Fruit fly (Drosophila melanogaster) whole organism, prepupa: ENCODE measurements around the gene CG32249.

ENCODE experiments used
- Blimp-1 ChIP-seq: fragments of 200-800 bp; sonication (Bioruptor generic); optimal IDR thresholded peaks from 3 replicates; lab custom pipeline; 2017; ENCODE audit warnings: missing biosample characterization, missing genetic modification characterization, mild to moderate bottlenecking, moderate library complexity, missing genetic modification reagents
- CG10669 ChIP-seq: fragments of 200-800 bp; sonication (Bioruptor generic); optimal IDR thresholded peaks from 3 replicates; lab custom pipeline; 2018; ENCODE audit warnings: missing biosample characterization, mild to moderate bottlenecking, missing genetic modification characterization, moderate library complexity
- CG11294 ChIP-seq: fragments of 200-800 bp; sonication (Bioruptor generic); IDR thresholded peaks from 2 replicates; pipeline ENCODE4 v1.3.6; 2022; ENCODE audit warnings: missing biosample characterization, missing genetic modification characterization
- CG15336 ChIP-seq: fragments of 200-800 bp; sonication (Bioruptor generic); IDR thresholded peaks from 2 replicates; pipeline ENCODE4 v1.3.6; 2022; ENCODE audit warnings: missing biosample characterization, missing genetic modification characterization
- CG16779 ChIP-seq: fragments of 200-800 bp; sonication (Bioruptor generic); optimal IDR thresholded peaks from 3 replicates; lab custom pipeline; 2017; ENCODE audit warnings: missing biosample characterization, mild to moderate bottlenecking, missing genetic modification characterization
- CG31627 ChIP-seq: fragments of 200-800 bp; sonication (Bioruptor generic); optimal IDR thresholded peaks from 3 replicates; lab custom pipeline; 2016; ENCODE audit warnings: missing biosample characterization, missing genetic modification characterization
- CG32006 ChIP-seq: fragments of 200-800 bp; sonication (Bioruptor generic); optimal IDR thresholded peaks from 3 replicates; lab custom pipeline; 2017; ENCODE audit warnings: missing biosample characterization, mild to moderate bottlenecking, missing genetic modification characterization
- CG34406 ChIP-seq: fragments of 200-800 bp; sonication (Bioruptor generic); optimal IDR thresholded peaks from 3 replicates; lab custom pipeline; 2016; ENCODE audit warnings: missing biosample characterization, missing genetic modification characterization
- CG3919 ChIP-seq: fragments of 200-800 bp; sonication (Bioruptor generic); optimal IDR thresholded peaks from 3 replicates; lab custom pipeline; 2016; ENCODE audit warnings: missing biosample characterization, missing genetic modification characterization
- CG4318 ChIP-seq: fragments of 200-800 bp; sonication (Bioruptor generic); optimal IDR thresholded peaks from 3 replicates; lab custom pipeline; 2017; ENCODE audit warnings: missing biosample characterization, mild to moderate bottlenecking, missing genetic modification characterization
- CG6163 ChIP-seq: fragments of 200-800 bp; sonication (Bioruptor generic); IDR thresholded peaks from 3 replicates; pipeline ENCODE4 v1.3.6; 2022; ENCODE audit warnings: missing biosample characterization, missing genetic modification characterization
- CG6792 ChIP-seq: fragments of 200-800 bp; sonication (Bioruptor generic); optimal IDR thresholded peaks from 3 replicates; lab custom pipeline; 2016; ENCODE audit warnings: missing biosample characterization, missing genetic modification characterization
- CG8119 ChIP-seq: fragments of 200-800 bp; sonication (Bioruptor generic); IDR thresholded peaks from 3 replicates; pipeline ENCODE4 v1.3.6; 2022; ENCODE audit warnings: missing biosample characterization, missing genetic modification characterization
- CG8319 ChIP-seq: fragments of 200-800 bp; sonication (Bioruptor generic); optimal IDR thresholded peaks from 3 replicates; lab custom pipeline; 2016; ENCODE audit warnings: missing biosample characterization, missing genetic modification characterization
- CG8632 ChIP-seq: fragments of 200-800 bp; sonication (Bioruptor generic); optimal IDR thresholded peaks from 3 replicates; lab custom pipeline; 2016; ENCODE audit warnings: missing biosample characterization, missing genetic modification characterization
- CG9139 ChIP-seq: fragments of 200-800 bp; sonication (Bioruptor generic); optimal IDR thresholded peaks from 3 replicates; lab custom pipeline; 2017; ENCODE audit warnings: missing biosample characterization, mild to moderate bottlenecking, missing genetic modification characterization
- Eip75B ChIP-seq: fragments of 200-800 bp; sonication (Bioruptor generic); optimal IDR thresholded peaks from 3 replicates; lab custom pipeline; 2016; ENCODE audit warnings: missing biosample characterization, missing genetic modification characterization
- Eip78C ChIP-seq: fragments of 200-800 bp; sonication (Bioruptor generic); peaks from one replicate; lab custom pipeline; 2016; ENCODE audit warnings: missing biosample characterization, missing genetic modification characterization
- Ets96B ChIP-seq: fragments of 200-800 bp; optimal IDR thresholded peaks from 2 replicates; lab custom pipeline; 2019; ENCODE audit warnings: missing biosample characterization, mild to moderate bottlenecking, missing genetic modification characterization, moderate library complexity
- Gug ChIP-seq: fragments of 200-800 bp; sonication (Bioruptor generic); IDR thresholded peaks from 2 replicates; pipeline ENCODE4 v1.3.6; 2022; ENCODE audit warnings: missing biosample characterization, missing genetic modification characterization
- Hr38 ChIP-seq: sonication (Bioruptor generic); optimal IDR thresholded peaks from 2 replicates; lab custom pipeline; 2016; ENCODE audit warnings: missing biosample characterization, missing genetic modification characterization
- Hr39 ChIP-seq: fragments of 200-800 bp; sonication (Bioruptor generic); optimal IDR thresholded peaks from 2 replicates; lab custom pipeline; 2016; ENCODE audit warnings: missing biosample characterization, missing genetic modification characterization
- Hr4 ChIP-seq: fragments of 200-800 bp; sonication (Bioruptor generic); optimal IDR thresholded peaks from 3 replicates; lab custom pipeline; 2016; ENCODE audit warnings: missing biosample characterization, missing genetic modification characterization
- Lpt ChIP-seq: fragments of 200-800 bp; sonication (Bioruptor generic); optimal IDR thresholded peaks from 3 replicates; lab custom pipeline; 2016; ENCODE audit warnings: missing biosample characterization, missing genetic modification characterization
- Met ChIP-seq: fragments of 200-800 bp; sonication (Bioruptor generic); optimal IDR thresholded peaks from 3 replicates; lab custom pipeline; 2016; ENCODE audit warnings: missing biosample characterization, missing genetic modification characterization
- OdsH ChIP-seq: fragments of 200-800 bp; sonication (Bioruptor generic); optimal IDR thresholded peaks from 3 replicates; lab custom pipeline; 2016; ENCODE audit warnings: missing biosample characterization, missing genetic modification characterization
- Smox ChIP-seq: fragments of 200-800 bp; sonication (Bioruptor generic); optimal IDR thresholded peaks from 3 replicates; lab custom pipeline; 2016; ENCODE audit warnings: missing biosample characterization, missing genetic modification characterization
- Sox14 ChIP-seq: fragments of 200-800 bp; sonication (Bioruptor generic); optimal IDR thresholded peaks from 3 replicates; lab custom pipeline; 2016; ENCODE audit warnings: missing biosample characterization, missing genetic modification characterization
- achi ChIP-seq: fragments of 200-800 bp; sonication (Bioruptor generic); optimal IDR thresholded peaks from 3 replicates; lab custom pipeline; 2016; ENCODE audit warnings: missing biosample characterization, missing genetic modification characterization
- cyc ChIP-seq: fragments of 200-800 bp; sonication (Bioruptor generic); optimal IDR thresholded peaks from 3 replicates; lab custom pipeline; 2016; ENCODE audit warnings: missing biosample characterization, missing genetic modification characterization
- dac ChIP-seq: fragments of 200-800 bp; sonication (Bioruptor generic); optimal IDR thresholded peaks from 2 replicates; lab custom pipeline; 2017; ENCODE audit warnings: missing biosample characterization, mild to moderate bottlenecking, missing genetic modification characterization
- dsx ChIP-seq: fragments of 200-800 bp; optimal IDR thresholded peaks from 3 replicates; lab custom pipeline; 2019; ENCODE audit warnings: missing biosample characterization, mild to moderate bottlenecking, missing genetic modification characterization, moderate library complexity; ENCODE audit not compliant: poor library complexity, severe bottlenecking
- fd85E ChIP-seq: fragments of 200-800 bp; sonication (Bioruptor generic); optimal IDR thresholded peaks from 3 replicates; lab custom pipeline; 2016; ENCODE audit warnings: missing biosample characterization, missing genetic modification characterization
- fkh ChIP-seq: fragments of 200-800 bp; sonication (Bioruptor generic); optimal IDR thresholded peaks from 3 replicates; lab custom pipeline; 2017; ENCODE audit warnings: missing biosample characterization, mild to moderate bottlenecking, missing genetic modification characterization, moderate library complexity
- net ChIP-seq: fragments of 200-800 bp; sonication (Bioruptor generic); optimal IDR thresholded peaks from 3 replicates; lab custom pipeline; 2016; ENCODE audit warnings: missing biosample characterization, missing genetic modification characterization
- salr ChIP-seq, 2 experiments: fragments of 200-800 bp; sonication (Bioruptor generic); optimal IDR thresholded peaks; 3 replicates each; lab custom pipeline; 2016 to 2018; ENCODE audit warnings: missing biosample characterization in 2 of 2, missing genetic modification characterization in 2 of 2, mild to moderate bottlenecking in 1 of 2
- ss ChIP-seq, 2 experiments: fragments of 200-800 bp; sonication (Bioruptor generic); optimal IDR thresholded peaks; 2 replicates in 1 of 2; 3 replicates in 1 of 2; lab custom pipeline; 2017 to 2018; ENCODE audit warnings: mild to moderate bottlenecking in 2 of 2, missing biosample characterization in 2 of 2, missing genetic modification characterization in 2 of 2, moderate library complexity in 1 of 2
- svp ChIP-seq: fragments of 200-800 bp; sonication (Bioruptor generic); peaks from one replicate; lab custom pipeline; 2016; ENCODE audit warnings: missing biosample characterization, missing genetic modification characterization

Gene CG32249

dm6 chr3L:4508307-4508706, 38.5 kb downstream of the CG32249 start, which contains the start of gene NT1:
Gene NT1 (minus strand): TSS chr3L:4508433.
- TF ChIP-seq CG9139 (GFP tag; lab: Kevin White, UChicago) (no peak), fd85E (GFP tag; lab: Kevin White, UChicago) (no peak), Smox (GFP tag; lab: Kevin White, UChicago) (no peak), CG31627 (GFP tag; lab: Kevin White, UChicago) (no peak), CG11294 (GFP tag; lab: Robert Waterston, UW) (no peak), CG6163 (no peak), dac (GFP tag; lab: Kevin White, UChicago) (no peak), fkh (GFP tag; lab: Kevin White, UChicago) (no peak), Eip75B (GFP tag; lab: Kevin White, UChicago) (no peak), Ets96B (tag; lab: Kevin White, UChicago) (no peak), Hr38 (GFP tag; lab: Kevin White, UChicago) (no peak), Blimp-1 (GFP tag; lab: Kevin White, UChicago) (no peak), dsx (no peak), CG6792 (GFP tag; lab: Kevin White, UChicago) (no peak), Hr39 (no peak), CG4318 (GFP tag; lab: Kevin White, UChicago) (no peak), Met (GFP tag; lab: Kevin White, UChicago) (no peak)
- TF ChIP-seq, all 60 proteins: peak for 0

- TF ChIP-seq ss (GFP tag; optimal IDR thresholded peaks at IDR 0.05; lab: Kevin White, UChicago) (no peak), achi (GFP tag; lab: Kevin White, UChicago) (peak; percentile 10), dsx (no peak), CG8632 (GFP tag; lab: Kevin White, UChicago) (peak; percentile 2), CG10669 (no peak), CG6163 (no peak), CG8119 (peak; percentile 83), cyc (GFP tag; lab: Kevin White, UChicago) (no peak), Blimp-1 (GFP tag; lab: Kevin White, UChicago) (no peak), Hr4 (peak; percentile 66), CG3919 (GFP tag; lab: Kevin White, UChicago) (no peak), CG8319 (no peak), salr (GFP tag; optimal IDR thresholded peaks at IDR 0.05; lab: Kevin White, UChicago) (peak in 1 of 2 experiments; percentile 10), Gug (GFP tag; lab: Robert Waterston, UW) (no peak), OdsH (peak; percentile 13), Eip75B (GFP tag; lab: Kevin White, UChicago) (no peak), Eip78C (peak; percentile 77), CG32006 (GFP tag; lab: Kevin White, UChicago) (peak; percentile 73), Ets96B (tag; lab: Kevin White, UChicago) (no peak), CG4318 (GFP tag; lab: Kevin White, UChicago) (peak; percentile 61), net (GFP tag; lab: Kevin White, UChicago) (peak; percentile 10), CG34406 (GFP tag; lab: Kevin White, UChicago) (peak; percentile 2), Lpt (no peak), Sox14 (GFP tag; lab: Kevin White, UChicago) (no peak), svp (peak; percentile 14), CG16779 (no peak), CG15336 (GFP tag; lab: Robert Waterston, UW) (peak; percentile 77)
These were observed 39.2 kb downstream of the CG32249 start for dm6 chr3L:4508926-4509457.

- TF ChIP-seq dac (GFP tag; lab: Kevin White, UChicago) (no peak), Eip78C (peak; percentile 21)
These were observed 40.5 kb downstream of the CG32249 start for dm6 chr3L:4510317-4510716.
